Fruit fly (Drosophila melanogaster): ENCODE data around the gene pll.

The pll gene

DNA sequence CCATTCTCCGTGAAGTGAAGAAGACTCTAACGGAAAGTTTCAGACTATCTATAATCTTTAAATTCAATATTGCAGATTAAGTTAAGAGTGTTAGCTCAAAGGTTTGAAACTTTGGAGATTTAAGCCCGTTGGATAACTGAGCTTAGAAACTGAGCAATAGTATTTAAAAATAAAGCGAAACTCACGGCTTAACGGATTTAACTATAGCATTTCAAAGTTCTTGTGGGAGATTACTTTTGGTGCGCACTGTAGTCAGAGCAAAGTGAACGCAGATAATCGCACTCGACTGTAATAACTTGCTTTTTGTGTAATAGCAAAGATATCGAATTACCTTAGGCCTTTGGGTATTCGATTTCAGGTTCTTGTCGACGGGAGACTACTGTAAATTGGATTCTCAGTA is 29.3 kb upstream of the pll start, which contains the start of gene mrt (continued):
- TF ChIP-seq CG1792 (GFP tag; optimal IDR thresholded peaks at IDR 0.05) (peak; percentile 10), ash1 (GFP tag; optimal IDR thresholded peaks at IDR 0.05) (no peak), Dbx (GFP tag; IDR thresholded peaks at IDR 0.05) (peak; percentile 70), fd3F (GFP tag; optimal IDR thresholded peaks at IDR 0.05) (peak; percentile 54), slbo (GFP tag; IDR thresholded peaks at IDR 0.05) (peak; percentile 77), CG2875 (GFP tag; optimal IDR thresholded peaks at IDR 0.05) (no peak), Hr51 (GFP tag; optimal IDR thresholded peaks at IDR 0.05) (peak; percentile 14 to 67), CG7745 (tag; optimal IDR thresholded peaks at IDR 0.05) (no peak), phol (tag; optimal IDR thresholded peaks at IDR 0.05) (peak; percentile 53), MBD-R2 (GFP tag; IDR thresholded peaks at IDR 0.05) (peak; percentile 28; the same call in 1 of the 2 replicates), CG6689 (GFP tag; IDR thresholded peaks at IDR 0.05) (0 out of 2 replicates have a peak, but pooled peaks have one; percentile 28), ranshi (GFP tag; IDR thresholded peaks at IDR 0.05) (peak; percentile 55; the same call in 1 of the 2 replicates), CG9437 (GFP tag; optimal IDR thresholded peaks at IDR 0.05) (peak; percentile 16), Sry-δ (GFP tag; optimal IDR thresholded peaks at IDR 0.05) (peak; percentile 14), tin (GFP tag; optimal IDR thresholded peaks at IDR 0.05) (peak; percentile 39), Fer2 (tag; optimal IDR thresholded peaks at IDR 0.05) (peak; percentile 54), CG1602 (GFP tag; optimal IDR thresholded peaks at IDR 0.05) (peak; percentile 29), Oli (tag; optimal IDR thresholded peaks at IDR 0.05) (peak; percentile 35), Doc2 (GFP tag; IDR thresholded peaks at IDR 0.05) (no peak), CG14014 (GFP tag; IDR thresholded peaks at IDR 0.05) (peak; percentile 50; the same call in 1 of the 2 replicates), Pdp1 (GFP tag; optimal IDR thresholded peaks at IDR 0.05) (peak; percentile 67 to 72), CG7357 (GFP tag; IDR thresholded peaks at IDR 0.05) (peak; percentile 43; the same call in 1 of the 3 replicates), Ets65A (GFP tag) (peak; percentile 94), CHES-1-like (GFP tag; optimal IDR thresholded peaks at IDR 0.05) (peak; percentile 62), dmrt99B (tag; optimal IDR thresholded peaks at IDR 0.05) (peak; percentile 61), aop (GFP tag; IDR thresholded peaks at IDR 0.05) (no peak), CG15514 (GFP tag; optimal IDR thresholded peaks at IDR 0.05) (peak; percentile 49), seq (GFP tag; IDR thresholded peaks at IDR 0.05) (0 out of 2 replicates have a peak, but pooled peaks have one; percentile 33), cwo (GFP tag; optimal IDR thresholded peaks at IDR 0.05) (peak; percentile 39), schlank (tag; optimal IDR thresholded peaks at IDR 0.05) (peak; percentile 37), CG15073 (GFP tag; optimal IDR thresholded peaks at IDR 0.05) (no peak), jumu (GFP tag; optimal IDR thresholded peaks at IDR 0.05) (peak; percentile 18), odd (GFP tag; optimal IDR thresholded peaks at IDR 0.05) (no peak), CG18599 (GFP tag; optimal IDR thresholded peaks at IDR 0.05) (peak; percentile 55), CG11398 (GFP tag; optimal IDR thresholded peaks at IDR 0.05) (peak; percentile 46), Mrtf (GFP tag; IDR thresholded peaks at IDR 0.05) (peak; percentile 19; the same call in 1 of the 3 replicates), CG1832 (GFP tag; optimal IDR thresholded peaks at IDR 0.05) (no peak), run (tag; optimal IDR thresholded peaks at IDR 0.05) (no peak), Sox100B (GFP tag; optimal IDR thresholded peaks at IDR 0.05) (no peak), mam (GFP tag; optimal IDR thresholded peaks at IDR 0.05) (peak; percentile 66), sug (tag; optimal IDR thresholded peaks at IDR 0.05) (peak; percentile 19), CG10654 (GFP tag; optimal IDR thresholded peaks at IDR 0.05) (peak; percentile 7), bsh (GFP tag; optimal IDR thresholded peaks at IDR 0.05) (peak in 1 of 2 experiments; percentile 35), zfh1 (GFP tag; IDR thresholded peaks at IDR 0.05) (peak; percentile 22; the same call in 1 of the 3 replicates), p53 (GFP tag; optimal IDR thresholded peaks at IDR 0.05) (no peak), oc (tag; optimal IDR thresholded peaks at IDR 0.05) (peak; percentile 59), Xbp1 (GFP tag; optimal IDR thresholded peaks at IDR 0.05) (peak; percentile 45), fu2 (GFP tag; optimal IDR thresholded peaks at IDR 0.05) (peak; percentile 55), CG9609 (GFP tag; optimal IDR thresholded peaks at IDR 0.05) (peak; percentile 54), CG34422 (GFP tag; IDR thresholded peaks at IDR 0.05) (peak; percentile 21; the same call in 1 of the 3 replicates)

Data from whole organism, embryonic.